Worm (Caenorhabditis elegans) whole organism, L2 larva: Measurements from ENCODE around the gene srbc-68.
"Not testable (repeated sequence)": the region's sequence is repeated elsewhere in the genome, so short reads cannot be mapped to it uniquely, and the experiment has no call there.

Experiments
- R02D3.7 ChIP-seq: fragments of 150-350 bp; optimal IDR thresholded peaks from 2 replicates; lab custom pipeline; 2014; ENCODE audit warnings: missing biosample characterization, missing genetic modification characterization
- ZK546.5 ChIP-seq: sonication (generic microtip); optimal IDR thresholded peaks from 2 replicates; lab custom pipeline; 2017; ENCODE audit warnings: missing biosample characterization, missing genetic modification characterization
- ceh-16 ChIP-seq: fragments of 150-350 bp; optimal IDR thresholded peaks from 2 replicates; lab custom pipeline; 2014; ENCODE audit warnings: missing biosample characterization, missing genetic modification characterization
- ceh-82 ChIP-seq: fragments of 150-350 bp; optimal IDR thresholded peaks from 2 replicates; lab custom pipeline; 2014; ENCODE audit warnings: missing biosample characterization, missing genetic modification characterization
- egl-27 ChIP-seq: sonication (generic microtip); optimal IDR thresholded peaks from 3 replicates; lab custom pipeline; 2017; ENCODE audit warnings: missing biosample characterization, missing genetic modification reagents, missing genetic modification characterization
- fos-1 ChIP-seq: fragments of 150-350 bp; optimal IDR thresholded peaks from 2 replicates; lab custom pipeline; 2014; ENCODE audit warnings: missing biosample characterization, missing genetic modification characterization
- lin-39 ChIP-seq: fragments of 150-350 bp; optimal IDR thresholded peaks from 2 replicates; lab custom pipeline; 2014; ENCODE audit warnings: missing biosample characterization, missing genetic modification reagents, missing genetic modification characterization
- mbf-1 ChIP-seq: sonication (generic microtip); optimal IDR thresholded peaks from 2 replicates; lab custom pipeline; 2017; ENCODE audit warnings: missing biosample characterization, missing genetic modification characterization
- nhr-11 ChIP-seq: fragments of 150-350 bp; optimal IDR thresholded peaks from 2 replicates; lab custom pipeline; 2014; ENCODE audit warnings: missing biosample characterization, missing genetic modification characterization
- unc-62 ChIP-seq: fragments of 150-350 bp; optimal IDR thresholded peaks from 2 replicates; lab custom pipeline; 2014; ENCODE audit warnings: missing biosample characterization, missing genetic modification reagents, missing genetic modification characterization

- not testable (repeated sequence) for TF ChIP-seq mbf-1 (tag; lab: Kevin White, UChicago); nhr-11; ceh-82; fos-1 (tag; lab: Kevin White, UChicago); R02D3.7 (tag; lab: Kevin White, UChicago); unc-62 (GFP tag; lab: Kevin White, UChicago); ZK546.5 (tag; lab: Kevin White, UChicago); ceh-16 (tag; lab: Kevin White, UChicago); egl-27; lin-39 (tag; lab: Kevin White, UChicago)
Measured at ce11 chrV:3562824-3563223, 16.4 kb upstream of the srbc-68 start, which contains the start of gene T24A6.16.
